Worm (Caenorhabditis elegans) whole organism, L3 larva: ENCODE measurements around the gene snr-5.

Source experiments
- jun-1 ChIP-seq: fragments of 150-350 bp; optimal IDR thresholded peaks from 2 replicates; lab custom pipeline; 2014; ENCODE audit warnings: missing biosample characterization, missing genetic modification reagents, missing genetic modification characterization
- lin-39 ChIP-seq: fragments of 150-350 bp; optimal IDR thresholded peaks from 2 replicates; lab custom pipeline; 2018; ENCODE audit warnings: missing biosample characterization, missing genetic modification reagents, missing genetic modification characterization
- nhr-237 ChIP-seq: fragments of 150-350 bp; optimal IDR thresholded peaks from 2 replicates; lab custom pipeline; 2014; ENCODE audit warnings: missing biosample characterization, missing genetic modification characterization
- nhr-28 ChIP-seq: fragments of 150-350 bp; optimal IDR thresholded peaks from 2 replicates; lab custom pipeline; 2014; ENCODE audit warnings: missing biosample characterization, missing genetic modification characterization
- nhr-76 ChIP-seq: fragments of 150-350 bp; sonication (generic microtip); optimal IDR thresholded peaks from 5 replicates; lab custom pipeline; 2014; ENCODE audit warnings: missing biosample characterization, missing genetic modification characterization
- nhr-77 ChIP-seq: fragments of 150-350 bp; optimal IDR thresholded peaks from 2 replicates; lab custom pipeline; 2014; ENCODE audit warnings: missing biosample characterization, missing genetic modification characterization
- pha-4 ChIP-seq: fragments of 150-350 bp; optimal IDR thresholded peaks from 2 replicates; lab custom pipeline; 2014; ENCODE audit warnings: missing biosample characterization, missing genetic modification reagents, missing genetic modification characterization
- unc-39 ChIP-seq: sonication (generic microtip); optimal IDR thresholded peaks from 4 replicates; lab custom pipeline; 2017; ENCODE audit warnings: missing biosample characterization, missing genetic modification characterization
- unc-62 ChIP-seq: fragments of 150-350 bp; sonication (generic microtip); optimal IDR thresholded peaks from 4 replicates; lab custom pipeline; 2014; ENCODE audit warnings: missing biosample characterization, missing genetic modification reagents, missing genetic modification characterization
- zag-1 ChIP-seq: fragments of 150-350 bp; optimal IDR thresholded peaks from 2 replicates; lab custom pipeline; 2014; ENCODE audit warnings: missing biosample characterization, missing genetic modification characterization
- ztf-11 ChIP-seq: fragments of 150-350 bp; optimal IDR thresholded peaks from 2 replicates; lab custom pipeline; 2014; ENCODE audit warnings: missing biosample characterization, missing genetic modification characterization

ce11 chrIII:7894724-7895123 is 32.9 kb downstream of the snr-5 start, which contains the start of gene ZK688.4:
- no peak for TF ChIP-seq zag-1 (tag; lab: Kevin White, UChicago)
- no peak for TF ChIP-seq unc-62 (GFP tag; lab: Kevin White, UChicago)
- TF ChIP-seq pha-4 (tag; lab: Kevin White, UChicago): no peak
- no peak for TF ChIP-seq nhr-76 (tag; lab: Kevin White, UChicago)
- no peak for TF ChIP-seq jun-1 (tag; lab: Kevin White, UChicago)
- TF ChIP-seq lin-39 (tag; lab: Kevin White, UChicago): no peak
- no peak for TF ChIP-seq nhr-237 (tag; lab: Kevin White, UChicago)
- TF ChIP-seq nhr-77 (tag; lab: Kevin White, UChicago): no peak
- no peak for TF ChIP-seq ztf-11 (tag; lab: Kevin White, UChicago)
- no peak for TF ChIP-seq unc-39 (tag; lab: Kevin White, UChicago)
- no peak for TF ChIP-seq nhr-28 (tag; lab: Kevin White, UChicago)
